Worm (Caenorhabditis elegans) whole organism, L4/young adult: ENCODE data around the gene gur-3.

Experiments
- W03F9.2 ChIP-seq: fragments of 150-350 bp; optimal IDR thresholded peaks from 2 replicates; lab custom pipeline; 2014; ENCODE audit warnings: missing biosample characterization, missing genetic modification characterization
- him-1 ChIP-seq: sonication (generic microtip); optimal IDR thresholded peaks from 2 replicates; lab custom pipeline; 2016; ENCODE audit warnings: missing genotype, missing genetic modification reagents, missing genetic modification characterization, missing compliant biosample characterization

DNA sequence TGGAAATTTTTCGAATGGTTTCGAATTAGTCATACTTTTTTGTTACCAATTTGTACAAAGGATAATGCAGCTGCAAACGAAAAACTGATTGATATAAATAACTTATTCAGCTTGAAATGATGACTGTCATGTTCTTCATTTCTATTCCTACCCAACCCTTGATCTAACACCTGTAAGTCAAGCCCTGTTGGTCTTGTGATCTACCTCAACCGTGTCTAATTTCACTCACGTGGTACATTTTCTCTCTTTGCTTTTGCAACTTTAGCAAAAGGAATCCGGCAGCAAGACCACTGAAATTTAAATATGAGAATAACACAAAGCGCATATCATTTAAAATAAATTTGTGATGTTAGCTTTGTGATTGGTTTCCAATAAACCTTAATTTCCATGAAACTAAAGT is 2.1 kb downstream of the gur-3 start:
- TF ChIP-seq W03F9.2 (tag; lab: Kevin White, UChicago): no peak
- no peak for TF ChIP-seq him-1 (tag; lab: Kevin White, UChicago)
